Fruit fly (Drosophila melanogaster) whole organism, adult: ENCODE measurements around the gene CG11398.
A peak's percentile ranks its signal among the peaks of the same experiment; 100 is the strongest.

Experiments used
- CG11617 ChIP-seq: fragments of 200-800 bp; sonication (Bioruptor generic); optimal IDR thresholded peaks from 2 replicates; lab custom pipeline; 2017; ENCODE audit warnings: mild to moderate bottlenecking, missing biosample characterization, missing genetic modification reagents, missing genetic modification characterization
- CG12768 ChIP-seq: fragments of 200-800 bp; sonication (Bioruptor generic); optimal IDR thresholded peaks from 2 replicates; lab custom pipeline; 2017; ENCODE audit warnings: missing biosample characterization, missing genetic modification characterization, mild to moderate bottlenecking, moderate library complexity, missing genetic modification reagents
- CG14711 ChIP-seq: fragments of 200-800 bp; sonication (Bioruptor generic); optimal IDR thresholded peaks from 2 replicates; lab custom pipeline; 2018; ENCODE audit warnings: missing biosample characterization, mild to moderate bottlenecking, missing genetic modification characterization, moderate library complexity
- CG1620 ChIP-seq: fragments of 200-800 bp; sonication (Bioruptor generic); optimal IDR thresholded peaks from 2 replicates; lab custom pipeline; 2016; ENCODE audit warnings: missing biosample characterization, missing genetic modification characterization
- CG33017 ChIP-seq: fragments of 200-800 bp; sonication (Bioruptor generic); optimal IDR thresholded peaks from 2 replicates; lab custom pipeline; 2018; ENCODE audit warnings: missing biosample characterization, mild to moderate bottlenecking, missing genetic modification characterization, moderate library complexity
- CG5204 ChIP-seq: fragments of 200-800 bp; sonication (Bioruptor generic); optimal IDR thresholded peaks from 2 replicates; lab custom pipeline; 2016; ENCODE audit warnings: missing biosample characterization, missing genetic modification characterization
- CG7045 ChIP-seq: fragments of 200-800 bp; sonication (Bioruptor generic); optimal IDR thresholded peaks from 2 replicates; lab custom pipeline; 2017; ENCODE audit warnings: missing biosample characterization, mild to moderate bottlenecking, missing genetic modification characterization
- CG7101 ChIP-seq: fragments of 200-800 bp; sonication (Bioruptor generic); optimal IDR thresholded peaks from 2 replicates; lab custom pipeline; 2018; ENCODE audit warnings: missing biosample characterization, mild to moderate bottlenecking, missing genetic modification characterization, moderate library complexity
- Clk ChIP-seq: fragments of 200-800 bp; sonication (Bioruptor generic); optimal IDR thresholded peaks from 2 replicates; lab custom pipeline; 2017; ENCODE audit warnings: missing biosample characterization, missing genetic modification characterization
- Crg-1 ChIP-seq: fragments of 200-800 bp; sonication (Bioruptor generic); optimal IDR thresholded peaks from 2 replicates; lab custom pipeline; 2016; ENCODE audit warnings: missing biosample characterization, missing genetic modification characterization
- Hr96 ChIP-seq: fragments of 200-800 bp; sonication (Bioruptor generic); optimal IDR thresholded peaks from 2 replicates; lab custom pipeline; 2016; ENCODE audit warnings: missing biosample characterization, missing genetic modification characterization
- Mnt ChIP-seq: fragments of 200-800 bp; sonication (Bioruptor generic); optimal IDR thresholded peaks from 2 replicates; lab custom pipeline; 2016; ENCODE audit warnings: missing biosample characterization, mild to moderate bottlenecking, missing genetic modification characterization
- bab1 ChIP-seq: fragments of 200-800 bp; sonication (Bioruptor generic); optimal IDR thresholded peaks from 3 replicates; lab custom pipeline; 2019; ENCODE audit warnings: missing biosample characterization, mild to moderate bottlenecking, missing genetic modification characterization, moderate library complexity
- cic ChIP-seq: fragments of 200-800 bp; sonication (Bioruptor generic); optimal IDR thresholded peaks from 2 replicates; lab custom pipeline; 2017; ENCODE audit warnings: missing biosample characterization, mild to moderate bottlenecking, missing genetic modification characterization, moderate library complexity
- cnc ChIP-seq, 2 experiments: fragments of >200 bp; optimal IDR thresholded peaks; 2 replicates each; lab custom pipeline; 2017
- kay ChIP-seq: fragments of 200-800 bp; sonication (Bioruptor generic); peaks from one replicate; lab custom pipeline; 2016; ENCODE audit warnings: missing biosample characterization, missing genetic modification characterization, borderline replicate concordance
- ovo ChIP-seq: fragments of 200-800 bp; sonication (Bioruptor generic); optimal IDR thresholded peaks from 2 replicates; lab custom pipeline; 2016; ENCODE audit warnings: missing biosample characterization, missing genetic modification characterization
- pad ChIP-seq: fragments of 200-800 bp; sonication (Bioruptor generic); optimal IDR thresholded peaks from 3 replicates; lab custom pipeline; 2017; ENCODE audit warnings: missing biosample characterization, missing genetic modification characterization, mild to moderate bottlenecking, moderate library complexity, missing genetic modification reagents
- tj ChIP-seq: fragments of 200-800 bp; sonication (Bioruptor generic); optimal IDR thresholded peaks from 3 replicates; lab custom pipeline; 2017; ENCODE audit warnings: missing biosample characterization, mild to moderate bottlenecking, missing genetic modification characterization, moderate library complexity
- toe ChIP-seq: fragments of 200-800 bp; sonication (Bioruptor generic); optimal IDR thresholded peaks from 2 replicates; lab custom pipeline; 2016; ENCODE audit warnings: missing biosample characterization, missing genetic modification characterization

Gene CG11398

dm6 chrX:1215000-1215399, at the start of gene CG11398:
TSS of gene CG11398 (minus strand) at chrX:1215156.
- TF ChIP-seq CG7045 (GFP tag; lab: Kevin White, UChicago) (no peak), CG11617 (GFP tag; lab: Kevin White, UChicago) (no peak), CG5204 (GFP tag; lab: Kevin White, UChicago) (no peak), bab1 (GFP tag; lab: Kevin White, UChicago) (peak; percentile 40), Crg-1 (no peak), Mnt (GFP tag; lab: Kevin White, UChicago) (no peak), CG14711 (no peak), pad (no peak), cic (GFP tag; lab: Kevin White, UChicago) (peak; percentile 2), kay (GFP tag; lab: Kevin White, UChicago) (no peak)

DNA sequence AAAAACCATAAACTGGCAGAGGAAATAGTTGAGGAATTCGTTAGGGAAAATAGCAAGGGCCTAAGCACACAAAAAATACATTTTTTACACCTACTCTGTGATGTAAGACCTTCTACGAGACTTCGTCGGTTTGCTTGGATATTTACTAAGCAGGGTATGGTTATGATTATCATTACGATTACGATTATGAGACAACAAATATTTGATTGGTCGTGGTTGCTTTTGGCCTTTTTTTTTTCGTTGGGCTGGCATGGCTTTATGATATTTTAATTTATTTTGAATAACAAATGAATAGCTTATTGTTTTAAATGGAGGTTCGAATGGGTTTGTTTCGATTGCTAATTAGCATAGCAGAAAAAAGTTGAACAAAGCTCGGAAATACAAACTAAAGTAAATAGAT, 49.6 kb upstream of the CG11398 start:
- TF ChIP-seq pad (no peak), Crg-1 (no peak), bab1 (GFP tag; lab: Kevin White, UChicago) (no peak), cic (GFP tag; lab: Kevin White, UChicago) (no peak), Mnt (GFP tag; lab: Kevin White, UChicago) (no peak), Clk (GFP tag; lab: Kevin White, UChicago) (no peak), CG7101 (no peak)

DNA sequence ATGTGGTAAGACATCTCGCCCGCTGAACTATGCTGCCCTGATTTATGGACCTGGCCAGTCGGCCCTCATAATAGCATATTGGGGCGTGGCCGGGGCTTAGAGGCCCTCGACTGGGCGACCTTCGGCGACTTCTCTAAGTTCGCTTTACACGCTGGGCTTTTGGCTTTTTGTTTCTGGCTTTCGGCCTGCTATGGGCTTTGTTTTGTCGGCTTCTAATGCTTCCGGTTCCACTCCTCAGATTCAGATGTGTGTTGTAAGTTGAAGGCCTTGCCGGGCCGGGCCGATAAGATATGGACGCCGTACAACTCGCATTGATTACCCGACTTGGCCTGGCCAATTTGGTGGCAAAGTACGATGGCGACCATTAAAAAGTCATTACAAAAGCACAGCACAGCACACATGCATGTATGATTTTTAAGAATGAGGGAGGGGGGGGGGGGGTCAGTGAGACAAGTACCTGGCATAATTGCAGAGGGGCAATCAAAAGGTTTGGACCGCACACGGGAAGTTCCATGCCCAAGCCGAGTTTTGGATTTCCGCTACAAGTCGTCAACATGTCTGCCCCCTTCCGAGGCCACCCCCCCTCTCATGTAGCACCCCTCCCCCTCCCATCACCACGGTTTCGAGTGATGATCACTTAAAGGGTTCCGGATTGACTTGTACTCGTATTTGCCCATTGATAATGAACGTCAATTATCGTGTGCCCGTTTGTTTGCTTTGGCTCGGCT, 47.7 kb upstream of the CG11398 start:
- TF ChIP-seq CG33017 (tag; lab: Kevin White, UChicago) (no peak), tj (GFP tag; lab: Kevin White, UChicago) (no peak), CG14711 (no peak), pad (no peak), CG12768 (GFP tag; lab: Kevin White, UChicago) (no peak), CG11617 (GFP tag; lab: Kevin White, UChicago) (no peak), bab1 (GFP tag; lab: Kevin White, UChicago) (no peak), CG7045 (GFP tag; lab: Kevin White, UChicago) (no peak), Hr96 (no peak), cnc (optimal IDR thresholded peaks at IDR 0.05; lab: Kevin White, UChicago) (no peak), CG1620 (GFP tag; lab: Kevin White, UChicago) (no peak), CG5204 (GFP tag; lab: Kevin White, UChicago) (no peak), Clk (GFP tag; lab: Kevin White, UChicago) (no peak), toe (no peak), CG7101 (no peak), kay (GFP tag; lab: Kevin White, UChicago) (no peak)

DNA sequence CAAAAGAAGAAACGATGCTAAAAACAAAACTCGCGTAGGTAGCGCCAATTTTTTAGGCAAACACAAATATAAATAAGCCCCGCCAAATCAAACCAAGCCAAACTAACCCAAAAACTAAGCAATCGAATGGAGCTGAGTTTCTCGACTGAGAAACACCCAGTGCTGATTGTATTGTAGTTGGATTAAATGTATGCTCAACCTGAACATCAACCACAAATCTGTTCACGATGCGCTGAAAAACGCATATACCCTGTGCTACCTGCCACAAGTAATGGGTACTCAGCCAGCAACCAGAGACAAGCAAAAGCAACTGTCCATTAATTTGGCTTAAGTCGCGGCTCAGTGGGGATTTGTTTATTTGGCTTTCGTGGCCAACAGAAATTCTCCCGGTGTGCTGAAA, 45.4 kb upstream of the CG11398 start:
- no peak for TF ChIP-seq CG11617 (GFP tag; lab: Kevin White, UChicago)
- TF ChIP-seq CG7101: no peak
- TF ChIP-seq Hr96: no peak
- TF ChIP-seq Crg-1: no peak
- TF ChIP-seq cic (GFP tag; lab: Kevin White, UChicago): no peak
- TF ChIP-seq Clk (GFP tag; lab: Kevin White, UChicago): no peak
- TF ChIP-seq cnc (optimal IDR thresholded peaks at IDR 0.05; lab: Kevin White, UChicago): no peak
- no peak for TF ChIP-seq Mnt (GFP tag; lab: Kevin White, UChicago)
- TF ChIP-seq CG1620 (GFP tag; lab: Kevin White, UChicago): no peak
- TF ChIP-seq CG14711: no peak
- TF ChIP-seq CG5204 (GFP tag; lab: Kevin White, UChicago): no peak
- no peak for TF ChIP-seq kay (GFP tag; lab: Kevin White, UChicago)
- TF ChIP-seq tj (GFP tag; lab: Kevin White, UChicago): no peak
- no peak for TF ChIP-seq toe
- TF ChIP-seq bab1 (GFP tag; lab: Kevin White, UChicago): no peak
- no peak for TF ChIP-seq CG12768 (GFP tag; lab: Kevin White, UChicago)
- no peak for TF ChIP-seq ovo (GFP tag; lab: Kevin White, UChicago)

DNA sequence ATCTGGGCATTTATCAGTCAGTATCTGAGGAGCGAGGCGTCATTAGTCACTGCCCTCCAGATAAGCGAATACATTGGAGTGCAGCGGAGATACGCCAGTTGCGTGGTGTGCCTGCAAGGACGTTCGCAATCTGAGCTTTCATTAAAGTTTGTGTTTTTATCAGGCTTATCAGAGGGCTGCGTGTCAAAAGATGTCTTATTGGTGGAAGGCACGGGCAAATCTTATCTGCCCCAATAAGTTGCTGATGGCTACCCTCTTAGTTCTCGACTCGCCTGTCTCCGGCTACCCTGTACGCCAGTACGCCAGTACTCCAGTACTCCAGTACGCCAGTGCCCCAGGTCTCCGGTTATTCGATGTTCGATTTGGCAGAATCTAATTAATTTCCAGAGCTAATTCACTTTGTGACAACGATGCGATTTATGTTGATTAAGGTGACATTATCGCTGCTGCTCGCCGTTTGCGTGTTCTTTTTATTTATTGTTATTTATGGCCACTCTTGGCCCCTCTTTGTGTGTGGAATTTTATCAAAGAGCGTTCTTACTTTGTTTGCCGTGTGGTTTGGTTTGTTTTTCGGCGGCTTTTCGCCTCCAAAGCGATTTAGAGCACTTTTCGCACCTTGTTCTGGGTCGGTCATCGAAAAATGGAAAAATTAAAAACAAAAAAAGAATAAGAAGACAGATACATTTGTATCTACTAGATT, 41.9 kb upstream of the CG11398 start:
- TF ChIP-seq tj (GFP tag; lab: Kevin White, UChicago) (no peak), cnc (optimal IDR thresholded peaks at IDR 0.05; lab: Kevin White, UChicago) (no peak), bab1 (GFP tag; lab: Kevin White, UChicago) (no peak), Hr96 (no peak), Crg-1 (no peak), CG5204 (GFP tag; lab: Kevin White, UChicago) (no peak), CG14711 (no peak), CG11617 (GFP tag; lab: Kevin White, UChicago) (no peak), CG33017 (tag; lab: Kevin White, UChicago) (no peak), CG7045 (GFP tag; lab: Kevin White, UChicago) (no peak), cic (GFP tag; lab: Kevin White, UChicago) (no peak), CG7101 (no peak), Clk (GFP tag; lab: Kevin White, UChicago) (no peak), toe (no peak), CG12768 (GFP tag; lab: Kevin White, UChicago) (no peak), ovo (GFP tag; lab: Kevin White, UChicago) (no peak), CG1620 (GFP tag; lab: Kevin White, UChicago) (no peak)

dm6 chrX:1256131-1256530, 41.2 kb upstream of the CG11398 start:
- TF ChIP-seq CG12768 (GFP tag; lab: Kevin White, UChicago): no peak
- no peak for TF ChIP-seq CG7045 (GFP tag; lab: Kevin White, UChicago)
- TF ChIP-seq pad: no peak
- TF ChIP-seq cnc (optimal IDR thresholded peaks at IDR 0.05; lab: Kevin White, UChicago): no peak
- TF ChIP-seq Mnt (GFP tag; lab: Kevin White, UChicago): no peak
- TF ChIP-seq toe: no peak
- no peak for TF ChIP-seq cic (GFP tag; lab: Kevin White, UChicago)
- no peak for TF ChIP-seq bab1 (GFP tag; lab: Kevin White, UChicago)
- no peak for TF ChIP-seq CG5204 (GFP tag; lab: Kevin White, UChicago)
- TF ChIP-seq tj (GFP tag; lab: Kevin White, UChicago): no peak
- TF ChIP-seq CG11617 (GFP tag; lab: Kevin White, UChicago): no peak
- TF ChIP-seq Crg-1: no peak
- TF ChIP-seq Hr96: no peak
- TF ChIP-seq CG7101: no peak
